Worm (Caenorhabditis elegans) whole organism, midembryonic: Measurements from ENCODE around the gene T27A8.7.

Experiments used
- T22C8.4 ChIP-seq: fragments of 200-800 bp; sonication (Bioruptor generic); IDR thresholded peaks from 2 replicates; pipeline ENCODE4 v1.3.6; 2022; ENCODE audit warnings: missing genetic modification characterization, missing compliant biosample characterization
- cog-1 ChIP-seq: sonication (generic microtip); optimal IDR thresholded peaks from 2 replicates; lab custom pipeline; 2016; ENCODE audit warnings: missing genetic modification characterization, missing compliant biosample characterization
- flt-1 ChIP-seq: fragments of 200-800 bp; sonication (Bioruptor generic); IDR thresholded peaks from 2 replicates; pipeline ENCODE4 v1.3.6; 2022; ENCODE audit warnings: missing genetic modification characterization, missing compliant biosample characterization
- klf-2 ChIP-seq: fragments of 200-800 bp; sonication (Bioruptor generic); conservative IDR thresholded peaks from 2 replicates; pipeline ENCODE4 v1.3.6; 2022; ENCODE audit warnings: missing genetic modification reagents, missing genetic modification characterization, missing compliant biosample characterization
- med-1 ChIP-seq: sonication (generic microtip); optimal IDR thresholded peaks from 2 replicates; lab custom pipeline; 2017; ENCODE audit warnings: missing genetic modification characterization, mild to moderate bottlenecking, missing compliant biosample characterization, antibody characterized with exemption, missing genetic modification reagents; ENCODE audit not compliant: insufficient read depth
- ref-1 ChIP-seq: fragments of 200-800 bp; sonication (Bioruptor generic); conservative IDR thresholded peaks from 2 replicates; pipeline ENCODE4 v1.3.6; 2022; ENCODE audit warnings: missing genetic modification reagents, missing genetic modification characterization, missing compliant biosample characterization
- tab-1 ChIP-seq: fragments of 200-800 bp; sonication (Bioruptor generic); IDR thresholded peaks from 2 replicates; pipeline ENCODE4 v1.3.6; 2022; ENCODE audit warnings: missing genetic modification characterization, missing compliant biosample characterization
- ztf-23 ChIP-seq: fragments of 200-800 bp; sonication (Bioruptor generic); IDR thresholded peaks from 2 replicates; pipeline ENCODE4 v1.3.6; 2022; ENCODE audit warnings: missing genetic modification reagents, missing genetic modification characterization, missing compliant biosample characterization
- ztf-29 ChIP-seq: fragments of 200-800 bp; sonication (Bioruptor generic); IDR thresholded peaks from 2 replicates; pipeline ENCODE4 v1.3.6; 2022; ENCODE audit warnings: missing genetic modification reagents, missing genetic modification characterization, missing compliant biosample characterization

DNA sequence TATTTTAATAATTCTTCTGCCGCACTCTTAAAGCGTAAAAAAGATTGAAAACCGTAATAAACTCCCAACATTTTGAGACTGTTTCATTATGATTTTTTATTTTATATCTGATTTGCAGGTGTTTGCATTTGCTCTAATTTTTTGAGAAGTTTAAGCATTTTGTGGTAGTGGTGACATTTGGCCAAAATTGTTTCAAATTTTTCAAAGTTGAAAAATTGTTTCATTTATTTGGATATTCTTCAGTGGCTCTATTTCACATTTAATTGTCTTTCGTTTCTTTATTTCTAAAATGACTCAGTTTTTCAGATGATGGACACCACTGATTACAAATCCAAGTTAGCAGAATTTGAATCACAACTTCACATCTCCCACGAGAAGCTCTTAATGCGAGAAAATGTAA, 39.0 kb downstream of the T27A8.7 start, which contains the start of gene C30F2.5:
- TF ChIP-seq ref-1 (GFP tag; lab: Robert Waterston, UW) (no peak), T22C8.4 (GFP tag; lab: Robert Waterston, UW) (no peak), cog-1 (tag; lab: Kevin White, UChicago) (no peak), flt-1 (no peak), ztf-23 (no peak), klf-2 (GFP tag; lab: Robert Waterston, UW) (no peak), med-1 (GFP tag; lab: Kevin White, UChicago) (no peak), ztf-29 (no peak), tab-1 (GFP tag; lab: Robert Waterston, UW) (no peak)
